Worm (Caenorhabditis elegans): ENCODE measurements around the gene T05C7.8.

Gene T05C7.8

ce11 chrIV:71266-71665 lies 4.9 kb upstream of the T05C7.8 start:
- no peak for TF ChIP-seq Y67H2A.10 (GFP tag; conservative IDR thresholded peaks at IDR 0.05)
- no peak for TF ChIP-seq akir-1 (GFP tag; optimal IDR thresholded peaks at IDR 0.05)
- TF ChIP-seq cebp-1 (GFP tag; IDR thresholded peaks at IDR 0.05), result no peak
- TF ChIP-seq cebp-1 (tag; optimal IDR thresholded peaks at IDR 0.05), result no peak
- no peak for TF ChIP-seq tbp1 (GFP tag; optimal IDR thresholded peaks at IDR 0.05)
- no peak for TF ChIP-seq snpc-1.1 (tag; optimal IDR thresholded peaks at IDR 0.05; ENCODE audit: insufficient read depth)
- TF ChIP-seq D2030.7 (GFP tag; IDR thresholded peaks at IDR 0.05), result no peak
- TF ChIP-seq ets-4 (GFP tag; optimal IDR thresholded peaks at IDR 0.05), result no peak
- no peak for TF ChIP-seq K12H6.12 (tag; optimal IDR thresholded peaks at IDR 0.05)
- no peak for TF ChIP-seq fkh-3 (tag; optimal IDR thresholded peaks at IDR 0.05)
- no peak for TF ChIP-seq bed-1 (GFP tag; IDR thresholded peaks at IDR 0.05)
- TF ChIP-seq hmg-1.2 (GFP tag; IDR thresholded peaks at IDR 0.05), result no peak
- no peak for TF ChIP-seq lag-1 (GFP tag; IDR thresholded peaks at IDR 0.05)
- no peak for TF ChIP-seq F57C9.4 (tag; optimal IDR thresholded peaks at IDR 0.05)
- no peak for TF ChIP-seq ama-1 (optimal IDR thresholded peaks at IDR 0.05)
- no peak for TF ChIP-seq ama-1 (GFP tag; optimal IDR thresholded peaks at IDR 0.05)

- no peak for TF ChIP-seq Y67H2A.10 (GFP tag; conservative IDR thresholded peaks at IDR 0.05)
- TF ChIP-seq unc-62 (GFP tag; optimal IDR thresholded peaks at IDR 0.05), result no peak
- no peak for TF ChIP-seq aptf-2 (GFP tag; conservative IDR thresholded peaks at IDR 0.05)
- no peak for TF ChIP-seq madf-6 (GFP tag; IDR thresholded peaks at IDR 0.05)
- TF ChIP-seq bed-2 (GFP tag; IDR thresholded peaks at IDR 0.05), result no peak
- no peak for TF ChIP-seq dox-1 (GFP tag; IDR thresholded peaks at IDR 0.05)
- no peak for TF ChIP-seq cebp-1 (GFP tag; IDR thresholded peaks at IDR 0.05)
- TF ChIP-seq cebp-1 (tag; optimal IDR thresholded peaks at IDR 0.05), result no peak
- no peak for TF ChIP-seq lsl-1 (GFP tag; optimal IDR thresholded peaks at IDR 0.05)
- no peak for TF ChIP-seq nfya-2 (GFP tag; IDR thresholded peaks at IDR 0.05)
- TF ChIP-seq akir-1 (GFP tag; optimal IDR thresholded peaks at IDR 0.05), result no peak
- TF ChIP-seq ceh-91 (GFP tag; IDR thresholded peaks at IDR 0.05), result no peak
- no peak for TF ChIP-seq F33H1.4 (GFP tag; IDR thresholded peaks at IDR 0.05)
- no peak for TF ChIP-seq D2030.7 (GFP tag; IDR thresholded peaks at IDR 0.05)
- no peak for TF ChIP-seq ztf-18 (tag; optimal IDR thresholded peaks at IDR 0.05)
Observed at ce11 chrIV:73175-73574, 3.0 kb upstream of the T05C7.8 start.

DNA sequence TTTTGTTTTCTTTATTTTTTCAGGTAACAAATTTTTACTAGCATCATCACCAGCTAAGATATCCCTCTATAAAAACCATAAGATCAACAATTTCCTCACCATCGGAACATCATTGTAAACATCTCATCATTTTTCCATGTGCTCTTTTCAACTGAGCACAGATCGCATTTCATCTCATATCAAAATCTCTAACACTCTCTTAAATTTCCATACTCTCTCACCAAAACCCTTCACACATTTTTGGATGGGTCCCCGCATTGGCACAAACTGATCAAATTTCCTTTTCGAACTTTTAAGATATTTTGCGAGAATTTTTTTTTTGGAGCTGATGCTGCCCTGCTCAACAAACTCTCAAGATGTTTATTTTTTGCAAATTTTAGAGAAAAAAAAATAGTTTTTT lies 1.3 kb downstream of the T05C7.8 start:
- TF ChIP-seq gei-17 (GFP tag; optimal IDR thresholded peaks at IDR 0.05) (no peak), rpc-1 (optimal IDR thresholded peaks at IDR 0.05) (no peak), rpc-1 (tag; optimal IDR thresholded peaks at IDR 0.05) (no peak), aptf-3 (GFP tag; IDR thresholded peaks at IDR 0.05) (no peak), ztf-25 (GFP tag; IDR thresholded peaks at IDR 0.05) (no peak), T26A5.8 (tag; optimal IDR thresholded peaks at IDR 0.05) (no peak)

- no peak for TF ChIP-seq attf-6 (GFP tag; IDR thresholded peaks at IDR 0.05)
- TF ChIP-seq unc-130 (GFP tag; optimal IDR thresholded peaks at IDR 0.05), result no peak
- TF ChIP-seq ceh-79 (tag; optimal IDR thresholded peaks at IDR 0.05), result no peak
- TF ChIP-seq sea-2 (GFP tag; IDR thresholded peaks at IDR 0.05), result no peak
- TF ChIP-seq T26A5.8 (tag; optimal IDR thresholded peaks at IDR 0.05), result no peak
- TF ChIP-seq B0035.1 (tag; optimal IDR thresholded peaks at IDR 0.05), result no peak
- TF ChIP-seq hmg-1.2 (GFP tag; IDR thresholded peaks at IDR 0.05), result no peak
Observed at ce11 chrIV:78206-78605, 2.0 kb downstream of the T05C7.8 start.

All from whole organism, young adult.